Worm (Caenorhabditis elegans) whole organism, early embryonic: ENCODE measurements around the gene ndub-8.

Source experiments
- B0310.2 ChIP-seq: sonication (generic microtip); optimal IDR thresholded peaks from 2 replicates; lab custom pipeline; 2016; ENCODE audit warnings: mild to moderate bottlenecking, missing genetic modification characterization, missing compliant biosample characterization
- F13C5.2 ChIP-seq: sonication (generic microtip); optimal IDR thresholded peaks from 2 replicates; lab custom pipeline; 2017; ENCODE audit warnings: mild to moderate bottlenecking, missing genetic modification characterization, inconsistent platforms, missing compliant biosample characterization
- aly-1 ChIP-seq: sonication (generic microtip); optimal IDR thresholded peaks from 2 replicates; lab custom pipeline; 2016; ENCODE audit warnings: missing genetic modification characterization, missing compliant biosample characterization
- ama-1 ChIP-seq: fragments of 150-350 bp; optimal IDR thresholded peaks from 2 replicates; lab custom pipeline; 2014
- ets-7 ChIP-seq: sonication (generic microtip); optimal IDR thresholded peaks from 2 replicates; lab custom pipeline; 2016; ENCODE audit warnings: missing genotype, missing genetic modification characterization, missing compliant biosample characterization
- flt-1 ChIP-seq: fragments of 200-800 bp; sonication (Bioruptor generic); IDR thresholded peaks from 2 replicates; pipeline ENCODE4 v1.3.6; 2022; ENCODE audit warnings: missing genetic modification characterization, missing compliant biosample characterization
- hmbx-1 ChIP-seq: sonication (generic microtip); optimal IDR thresholded peaks from 2 replicates; lab custom pipeline; 2016; ENCODE audit warnings: mild to moderate bottlenecking, missing genetic modification characterization, missing compliant biosample characterization
- pes-1 ChIP-seq: fragments of 200-800 bp; sonication (Bioruptor generic); IDR thresholded peaks from 2 replicates; pipeline ENCODE4 v1.3.6; 2022; ENCODE audit warnings: missing genetic modification reagents, missing genetic modification characterization, missing compliant biosample characterization
- scrt-1 ChIP-seq: fragments of 200-800 bp; sonication (Bioruptor generic); IDR thresholded peaks from 2 replicates; pipeline ENCODE4 v1.3.6; 2022; ENCODE audit warnings: missing genetic modification characterization, missing compliant biosample characterization
- sea-1 ChIP-seq: fragments of 200-800 bp; sonication (Bioruptor generic); conservative IDR thresholded peaks from 2 replicates; pipeline ENCODE4 v1.3.6; 2022; ENCODE audit warnings: missing genetic modification characterization, missing compliant biosample characterization
- tbx-11 ChIP-seq: fragments of 200-800 bp; sonication (Bioruptor generic); IDR thresholded peaks from 2 replicates; pipeline ENCODE4 v1.3.6; 2022; ENCODE audit warnings: missing genetic modification characterization, missing compliant biosample characterization
- tbx-37 ChIP-seq: fragments of 200-800 bp; sonication (Bioruptor generic); conservative IDR thresholded peaks from 2 replicates; pipeline ENCODE4 v1.3.6; 2022; ENCODE audit warnings: missing genetic modification reagents, missing genetic modification characterization, missing compliant biosample characterization

DNA sequence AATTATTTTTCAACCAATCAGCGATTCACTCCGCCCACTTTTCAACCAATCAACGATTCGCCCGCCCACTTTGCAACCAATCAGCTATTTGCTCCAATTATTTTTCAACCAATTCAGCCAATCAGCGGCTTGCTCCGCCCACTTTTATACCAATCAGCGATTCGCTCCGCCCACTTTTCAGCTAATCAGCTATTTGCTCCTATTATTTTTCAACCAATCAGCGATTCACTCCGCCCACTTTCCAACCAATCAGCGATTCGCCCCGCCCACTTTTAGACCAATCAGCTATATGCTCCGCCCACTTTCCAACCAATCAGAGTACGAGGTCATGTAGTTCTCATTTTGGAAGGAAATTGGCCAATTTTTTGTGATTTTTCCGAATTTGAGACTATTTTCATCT lies 17.3 kb upstream of the ndub-8 start:
- TF ChIP-seq F13C5.2 (tag; lab: Kevin White, UChicago) = no peak
- no peak for TF ChIP-seq aly-1 (tag; lab: Kevin White, UChicago)
- TF ChIP-seq sea-1 = no peak
- no peak for TF ChIP-seq flt-1 (GFP tag; lab: Robert Waterston, UW)
- TF ChIP-seq B0310.2 (tag; lab: Kevin White, UChicago) = no peak
- no peak for TF ChIP-seq tbx-37
- TF ChIP-seq scrt-1 = no peak
- no peak for TF ChIP-seq pes-1 (GFP tag; lab: Robert Waterston, UW)
- no peak for TF ChIP-seq ama-1 (lab: Kevin White, UChicago)
- TF ChIP-seq tbx-11 (GFP tag; lab: Robert Waterston, UW) = no peak
- no peak for TF ChIP-seq ets-7 (tag; lab: Kevin White, UChicago)
- no peak for TF ChIP-seq hmbx-1 (tag; lab: Kevin White, UChicago)
